Fruit fly (Drosophila melanogaster): ENCODE measurements around the gene CG4186.
A peak's percentile ranks its signal among the peaks of the same experiment; 100 is the strongest.

CG4186 gene

dm6 chr3L:20815666-20816375 lies 46.4 kb downstream of the CG4186 start, which contains the start of the genes CG3618 and Pka-R1 (continued):
- peak; percentile 94 for TF ChIP-seq CG2116 (GFP tag; optimal IDR thresholded peaks at IDR 0.05)
- TF ChIP-seq Sry-δ (GFP tag; optimal IDR thresholded peaks at IDR 0.05): peak; percentile 93
- TF ChIP-seq Sin3A (optimal IDR thresholded peaks at IDR 0.05): peak; percentile 31
- peak; percentile 22 for TF ChIP-seq CG17829 (tag; optimal IDR thresholded peaks at IDR 0.05)
- peak in 1 of 3 experiments; percentile 24 for TF ChIP-seq Stat92E (GFP tag; optimal IDR thresholded peaks at IDR 0.05)
- TF ChIP-seq Dp (GFP tag; optimal IDR thresholded peaks at IDR 0.05): peak; percentile 77
- peak; percentile 71 for TF ChIP-seq Myb (GFP tag; optimal IDR thresholded peaks at IDR 0.05)
- TF ChIP-seq Dref (GFP tag; IDR thresholded peaks at IDR 0.05): no peak
- TF ChIP-seq Rfx (GFP tag; IDR thresholded peaks at IDR 0.05): no peak
- peak; percentile 1 for TF ChIP-seq ewg (GFP tag; optimal IDR thresholded peaks at IDR 0.05)
- peak; percentile 62 for TF ChIP-seq CG12659 (GFP tag; optimal IDR thresholded peaks at IDR 0.05)
- peak; percentile 49 for TF ChIP-seq CG3995 (GFP tag; optimal IDR thresholded peaks at IDR 0.05)
- no peak for TF ChIP-seq nom (GFP tag; optimal IDR thresholded peaks at IDR 0.05)
- peak; percentile 63 for TF ChIP-seq bigmax (GFP tag; optimal IDR thresholded peaks at IDR 0.05)
- TF ChIP-seq vvl (GFP tag; IDR thresholded peaks at IDR 0.05): no peak
- no peak for TF ChIP-seq CG32767 (GFP tag; IDR thresholded peaks at IDR 0.05)
- TF ChIP-seq CG9437 (GFP tag; optimal IDR thresholded peaks at IDR 0.05): peak; percentile 76
- TF ChIP-seq C15 (GFP tag; IDR thresholded peaks at IDR 0.05): no peak
- TF ChIP-seq Pdp1 (GFP tag; optimal IDR thresholded peaks at IDR 0.05): peak in 1 of 2 experiments; percentile 77
- TF ChIP-seq CG12942 (GFP tag; optimal IDR thresholded peaks at IDR 0.05): no peak
- no peak for TF ChIP-seq CG43689 (GFP tag; IDR thresholded peaks at IDR 0.05)
- TF ChIP-seq pzg (GFP tag; optimal IDR thresholded peaks at IDR 0.05): peak; percentile 73
- no peak for TF ChIP-seq CkIIα-i1 (GFP tag; IDR thresholded peaks at IDR 0.05)
- TF ChIP-seq trem (tag; optimal IDR thresholded peaks at IDR 0.05): peak; percentile 53
- peak; percentile 84 for TF ChIP-seq BEAF-32 (GFP tag; optimal IDR thresholded peaks at IDR 0.05)
- TF ChIP-seq Oaz (GFP tag; IDR thresholded peaks at IDR 0.05): no peak
- TF ChIP-seq CG8388 (GFP tag; optimal IDR thresholded peaks at IDR 0.05): no peak
- no peak for TF ChIP-seq CG3065 (GFP tag; optimal IDR thresholded peaks at IDR 0.05)
- TF ChIP-seq dpn (GFP tag; optimal IDR thresholded peaks at IDR 0.05): peak in 1 of 2 experiments; percentile 2
- TF ChIP-seq CG17186 (GFP tag; optimal IDR thresholded peaks at IDR 0.05): peak; percentile 96
- peak; percentile 1 for TF ChIP-seq CG18011 (GFP tag; optimal IDR thresholded peaks at IDR 0.05)

- no peak for TF ChIP-seq Mad (GFP tag; optimal IDR thresholded peaks at IDR 0.05)
- TF ChIP-seq Hsf (GFP tag; optimal IDR thresholded peaks at IDR 0.05): no peak
- no peak for TF ChIP-seq br (optimal IDR thresholded peaks at IDR 0.05)
- TF ChIP-seq CkIIα-i1 (GFP tag; IDR thresholded peaks at IDR 0.05): no peak
- no peak for TF ChIP-seq Hr51 (GFP tag; optimal IDR thresholded peaks at IDR 0.05)
- no peak for TF ChIP-seq sob (GFP tag; IDR thresholded peaks at IDR 0.05)
- no peak for TF ChIP-seq CG8924 (tag; optimal IDR thresholded peaks at IDR 0.05)
- no peak for TF ChIP-seq CG30020 (tag; optimal IDR thresholded peaks at IDR 0.05)
- no peak for TF ChIP-seq p53 (GFP tag; optimal IDR thresholded peaks at IDR 0.05)
- no peak for TF ChIP-seq Blimp-1 (GFP tag; optimal IDR thresholded peaks at IDR 0.05)
- no peak for TF ChIP-seq CG10959 (GFP tag; IDR thresholded peaks at IDR 0.05)
- no peak for TF ChIP-seq TFAM (GFP tag; optimal IDR thresholded peaks at IDR 0.05)
- no peak for TF ChIP-seq CG3163 (GFP tag; optimal IDR thresholded peaks at IDR 0.05)
- TF ChIP-seq scrt (GFP tag; optimal IDR thresholded peaks at IDR 0.05): no peak
- no peak for TF ChIP-seq CG17568 (GFP tag; optimal IDR thresholded peaks at IDR 0.05)
- no peak for TF ChIP-seq CG4328 (GFP tag; optimal IDR thresholded peaks at IDR 0.05)
- no peak for TF ChIP-seq PHDP (tag; optimal IDR thresholded peaks at IDR 0.05)
Observed at dm6 chr3L:20817927-20818326, 48.5 kb downstream of the CG4186 start, which contains the start of gene Mst77F. Gene Mst77F, minus strand, starts transcription at chr3L:20818027.
